Fruit fly (Drosophila melanogaster) whole organism, adult: Measurements from ENCODE around the gene CG8671.

Experiments
- CG11617 ChIP-seq: fragments of 200-800 bp; sonication (Bioruptor generic); optimal IDR thresholded peaks from 2 replicates; lab custom pipeline; 2017; ENCODE audit warnings: mild to moderate bottlenecking, missing biosample characterization, missing genetic modification reagents, missing genetic modification characterization
- CG12768 ChIP-seq: fragments of 200-800 bp; sonication (Bioruptor generic); optimal IDR thresholded peaks from 2 replicates; lab custom pipeline; 2017; ENCODE audit warnings: missing biosample characterization, missing genetic modification characterization, mild to moderate bottlenecking, moderate library complexity, missing genetic modification reagents
- CG14711 ChIP-seq: fragments of 200-800 bp; sonication (Bioruptor generic); optimal IDR thresholded peaks from 2 replicates; lab custom pipeline; 2018; ENCODE audit warnings: missing biosample characterization, mild to moderate bottlenecking, missing genetic modification characterization, moderate library complexity
- CG1620 ChIP-seq: fragments of 200-800 bp; sonication (Bioruptor generic); optimal IDR thresholded peaks from 2 replicates; lab custom pipeline; 2016; ENCODE audit warnings: missing biosample characterization, missing genetic modification characterization
- CG33017 ChIP-seq: fragments of 200-800 bp; sonication (Bioruptor generic); optimal IDR thresholded peaks from 2 replicates; lab custom pipeline; 2018; ENCODE audit warnings: missing biosample characterization, mild to moderate bottlenecking, missing genetic modification characterization, moderate library complexity
- CG5204 ChIP-seq: fragments of 200-800 bp; sonication (Bioruptor generic); optimal IDR thresholded peaks from 2 replicates; lab custom pipeline; 2016; ENCODE audit warnings: missing biosample characterization, missing genetic modification characterization
- CG7045 ChIP-seq: fragments of 200-800 bp; sonication (Bioruptor generic); optimal IDR thresholded peaks from 2 replicates; lab custom pipeline; 2017; ENCODE audit warnings: missing biosample characterization, mild to moderate bottlenecking, missing genetic modification characterization
- CG7101 ChIP-seq: fragments of 200-800 bp; sonication (Bioruptor generic); optimal IDR thresholded peaks from 2 replicates; lab custom pipeline; 2018; ENCODE audit warnings: missing biosample characterization, mild to moderate bottlenecking, missing genetic modification characterization, moderate library complexity
- Clk ChIP-seq: fragments of 200-800 bp; sonication (Bioruptor generic); optimal IDR thresholded peaks from 2 replicates; lab custom pipeline; 2017; ENCODE audit warnings: missing biosample characterization, missing genetic modification characterization
- Hr96 ChIP-seq: fragments of 200-800 bp; sonication (Bioruptor generic); optimal IDR thresholded peaks from 2 replicates; lab custom pipeline; 2016; ENCODE audit warnings: missing biosample characterization, missing genetic modification characterization
- Mnt ChIP-seq: fragments of 200-800 bp; sonication (Bioruptor generic); optimal IDR thresholded peaks from 2 replicates; lab custom pipeline; 2016; ENCODE audit warnings: missing biosample characterization, mild to moderate bottlenecking, missing genetic modification characterization
- bab1 ChIP-seq: fragments of 200-800 bp; sonication (Bioruptor generic); optimal IDR thresholded peaks from 3 replicates; lab custom pipeline; 2019; ENCODE audit warnings: missing biosample characterization, mild to moderate bottlenecking, missing genetic modification characterization, moderate library complexity
- cic ChIP-seq: fragments of 200-800 bp; sonication (Bioruptor generic); optimal IDR thresholded peaks from 2 replicates; lab custom pipeline; 2017; ENCODE audit warnings: missing biosample characterization, mild to moderate bottlenecking, missing genetic modification characterization, moderate library complexity
- kay ChIP-seq: fragments of 200-800 bp; sonication (Bioruptor generic); peaks from one replicate; lab custom pipeline; 2016; ENCODE audit warnings: missing biosample characterization, missing genetic modification characterization, borderline replicate concordance
- pad ChIP-seq: fragments of 200-800 bp; sonication (Bioruptor generic); optimal IDR thresholded peaks from 3 replicates; lab custom pipeline; 2017; ENCODE audit warnings: missing biosample characterization, missing genetic modification characterization, mild to moderate bottlenecking, moderate library complexity, missing genetic modification reagents
- tj ChIP-seq: fragments of 200-800 bp; sonication (Bioruptor generic); optimal IDR thresholded peaks from 3 replicates; lab custom pipeline; 2017; ENCODE audit warnings: missing biosample characterization, mild to moderate bottlenecking, missing genetic modification characterization, moderate library complexity
- toe ChIP-seq: fragments of 200-800 bp; sonication (Bioruptor generic); optimal IDR thresholded peaks from 2 replicates; lab custom pipeline; 2016; ENCODE audit warnings: missing biosample characterization, missing genetic modification characterization

CG8671 gene

dm6 chr2L:21268140-21268539, 5.4 kb downstream of the CG8671 start:
- TF ChIP-seq kay: peak; percentile 63
- TF ChIP-seq cic (GFP tag; lab: Kevin White, UChicago): peak; percentile 66
- TF ChIP-seq Hr96 (GFP tag; lab: Kevin White, UChicago): no peak

- TF ChIP-seq tj (GFP tag; lab: Kevin White, UChicago): peak; percentile 95
- TF ChIP-seq CG11617 (GFP tag; lab: Kevin White, UChicago): no peak
These were observed 26.3 kb downstream of the CG8671 start for dm6 chr2L:21289101-21289500.

dm6 chr2L:21290434-21290833, 27.7 kb downstream of the CG8671 start, which contains the start of gene Gr39a:
Gene Gr39a (plus strand): TSS chr2L:21290734.
- TF ChIP-seq CG14711 (no peak), CG33017 (tag; lab: Kevin White, UChicago) (no peak)

- TF ChIP-seq CG33017 (tag; lab: Kevin White, UChicago) (no peak), tj (GFP tag; lab: Kevin White, UChicago) (no peak), CG12768 (GFP tag; lab: Kevin White, UChicago) (no peak)
These were observed 36.8 kb downstream of the CG8671 start for dm6 chr2L:21299564-21299963.

- TF ChIP-seq kay (peak; percentile 76), CG7101 (tag; lab: Kevin White, UChicago) (no peak)
These were observed 39.3 kb downstream of the CG8671 start for dm6 chr2L:21302064-21302463.

dm6 chr2L:21303655-21304532, 41.1 kb downstream of the CG8671 start:
- TF ChIP-seq CG5204 (no peak), Clk (no peak), Mnt (GFP tag; lab: Kevin White, UChicago) (no peak), CG12768 (GFP tag; lab: Kevin White, UChicago) (no peak), CG7101 (tag; lab: Kevin White, UChicago) (no peak), toe (no peak)

- no peak for TF ChIP-seq CG1620 (GFP tag; lab: Kevin White, UChicago)
- TF ChIP-seq Hr96 (GFP tag; lab: Kevin White, UChicago): no peak
- TF ChIP-seq CG7101 (tag; lab: Kevin White, UChicago): no peak
- no peak for TF ChIP-seq pad
- no peak for TF ChIP-seq CG33017 (tag; lab: Kevin White, UChicago)
- TF ChIP-seq CG11617 (GFP tag; lab: Kevin White, UChicago): no peak
- TF ChIP-seq toe: no peak
- no peak for TF ChIP-seq bab1
- TF ChIP-seq cic (GFP tag; lab: Kevin White, UChicago): no peak
- TF ChIP-seq CG7045 (GFP tag; lab: Kevin White, UChicago): no peak
- no peak for TF ChIP-seq Mnt (GFP tag; lab: Kevin White, UChicago)
- TF ChIP-seq Clk: no peak
- no peak for TF ChIP-seq tj (GFP tag; lab: Kevin White, UChicago)
- TF ChIP-seq CG5204: no peak
- TF ChIP-seq CG14711: no peak
These were observed 41.7 kb downstream of the CG8671 start for dm6 chr2L:21304533-21304850.

dm6 chr2L:21307795-21308426, 45.2 kb downstream of the CG8671 start:
- peak; percentile 6 for TF ChIP-seq bab1
- peak; percentile 43 for TF ChIP-seq Mnt (GFP tag; lab: Kevin White, UChicago)
- no peak for TF ChIP-seq CG5204
- no peak for TF ChIP-seq CG33017 (tag; lab: Kevin White, UChicago)
- no peak for TF ChIP-seq kay
- no peak for TF ChIP-seq toe
- TF ChIP-seq CG7045 (GFP tag; lab: Kevin White, UChicago): no peak
- peak; percentile 100 for TF ChIP-seq tj (GFP tag; lab: Kevin White, UChicago)
- peak; percentile 10 for TF ChIP-seq CG1620 (GFP tag; lab: Kevin White, UChicago)
- peak; percentile 56 for TF ChIP-seq CG14711
